Worm (Caenorhabditis elegans): ENCODE results near the gene C54D1.7.

C54D1.7 gene

DNA sequence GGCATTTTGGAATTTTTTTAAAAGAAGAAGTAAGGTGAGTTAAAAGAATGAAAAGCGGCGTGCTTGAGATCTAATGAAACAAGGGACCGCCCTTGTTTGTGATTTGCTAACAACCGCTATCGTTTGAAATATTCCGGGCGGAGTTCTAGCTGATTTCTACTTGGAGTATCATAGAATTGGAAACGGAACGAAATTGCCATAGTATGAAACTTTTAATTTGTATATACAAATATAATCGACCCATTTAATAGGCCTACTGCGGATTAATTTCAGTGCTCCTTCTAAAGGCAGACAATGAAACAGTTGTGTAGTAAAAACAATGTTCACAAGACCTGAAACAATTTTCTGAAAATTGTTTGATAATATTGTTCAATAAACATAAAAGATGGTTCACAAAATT lies 36.0 kb upstream of the C54D1.7 start, which contains the start of gene C55B6.7:
TSS of gene C55B6.7 (minus strand) at position 101 of the 400 bp plus-strand sequence.
- TF ChIP-seq lin-39 (tag; optimal IDR thresholded peaks at IDR 0.05): no peak
- no peak for TF ChIP-seq rbr-2 (tag; optimal IDR thresholded peaks at IDR 0.05)
- TF ChIP-seq mdl-1 (tag; optimal IDR thresholded peaks at IDR 0.05): no peak

DNA sequence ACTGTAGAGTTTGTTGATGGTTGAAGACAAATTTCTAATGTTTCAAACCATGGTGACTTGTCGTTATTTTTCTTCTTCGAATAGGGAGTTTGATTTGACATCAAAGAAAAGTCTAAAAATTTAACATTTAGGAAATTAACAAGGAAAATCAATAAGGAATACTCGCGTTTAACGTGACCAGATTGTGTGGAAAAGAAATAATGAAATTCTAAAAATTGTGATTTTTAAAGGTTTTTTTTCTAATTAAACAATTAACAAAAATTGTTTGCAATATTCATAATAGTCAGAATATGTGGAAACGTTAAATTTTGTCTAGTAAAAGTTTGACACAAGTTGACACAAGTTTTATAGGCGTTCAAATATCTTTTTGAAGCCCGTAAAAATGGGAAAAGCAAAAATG lies 31.8 kb upstream of the C54D1.7 start, which contains the start of gene C55B6.4:
TSS of gene C55B6.4 (minus strand) at position 101 of the 400 bp plus-strand sequence.
- peak; percentile 66 for TF ChIP-seq aha-1 (tag)
- no peak for TF ChIP-seq T20F7.1 (GFP tag; optimal IDR thresholded peaks at IDR 0.05)

DNA sequence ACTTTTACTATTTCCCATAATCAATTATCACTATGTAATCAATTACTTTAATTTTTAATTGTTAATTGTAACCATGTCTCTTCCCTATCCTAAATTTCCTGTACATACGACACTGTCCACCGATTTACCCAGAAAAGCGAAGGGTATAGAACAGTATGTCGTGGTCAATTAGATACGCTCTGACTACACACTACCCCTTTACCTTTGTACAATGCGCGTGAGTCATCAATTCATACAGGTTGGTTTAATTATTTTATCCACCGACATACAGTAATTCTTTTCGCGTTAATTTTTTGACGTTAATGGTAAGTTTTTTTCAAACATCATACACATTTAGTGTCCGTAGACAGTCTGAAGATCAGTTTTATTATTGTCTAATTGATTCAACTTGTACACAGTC lies 25.8 kb upstream of the C54D1.7 start:
- no peak for TF ChIP-seq attf-4 (tag; optimal IDR thresholded peaks at IDR 0.05)
- TF ChIP-seq dpl-1 (GFP tag; optimal IDR thresholded peaks at IDR 0.05): peak; percentile 66
- peak; percentile 97 for TF ChIP-seq T26A8.4 (GFP tag; IDR thresholded peaks at IDR 0.05)
- TF ChIP-seq nhr-6 (tag; optimal IDR thresholded peaks at IDR 0.05): peak; percentile 97
- no peak for TF ChIP-seq ztf-11 (tag; optimal IDR thresholded peaks at IDR 0.05)
- 0 out of 2 replicates have a peak, but pooled peaks have one; percentile 49 for TF ChIP-seq D1046.2 (GFP tag; IDR thresholded peaks at IDR 0.05)
- peak; percentile 38 for TF ChIP-seq ceh-28 (tag; optimal IDR thresholded peaks at IDR 0.05)
- peak; percentile 83 to 92 for TF ChIP-seq lsy-2 (tag; optimal IDR thresholded peaks at IDR 0.05)
- TF ChIP-seq zfp-3 (GFP tag; conservative IDR thresholded peaks at IDR 0.05): peak; percentile 90
- TF ChIP-seq vab-7 (GFP tag; IDR thresholded peaks at IDR 0.05): no peak
- TF ChIP-seq fos-1 (tag; optimal IDR thresholded peaks at IDR 0.05): peak; percentile 60
- peak; percentile 65 for TF ChIP-seq nhr-10 (tag; optimal IDR thresholded peaks at IDR 0.05)
- peak; percentile 90 for TF ChIP-seq T20F7.1 (GFP tag; optimal IDR thresholded peaks at IDR 0.05)
- no peak for TF ChIP-seq R02D3.7 (tag; optimal IDR thresholded peaks at IDR 0.05)
- TF ChIP-seq pha-4 (GFP tag; IDR thresholded peaks at IDR 0.05): peak; percentile 84
- TF ChIP-seq pha-4 (tag; optimal IDR thresholded peaks at IDR 0.05): peak; percentile 50
- no peak for TF ChIP-seq ctbp-1 (GFP tag; IDR thresholded peaks at IDR 0.05)
- TF ChIP-seq nhr-111 (GFP tag; optimal IDR thresholded peaks at IDR 0.05): no peak
- peak; percentile 87 for TF ChIP-seq hlh-30 (tag; optimal IDR thresholded peaks at IDR 0.05; ENCODE audit: insufficient read depth)
- peak; percentile 97 for TF ChIP-seq duxl-1 (tag; optimal IDR thresholded peaks at IDR 0.05; ENCODE audit: poor library complexity)
- peak; percentile 83 for TF ChIP-seq ceh-20 (GFP tag; IDR thresholded peaks at IDR 0.05)
- TF ChIP-seq lin-38 (GFP tag; IDR thresholded peaks at IDR 0.05): peak; percentile 73
- no peak for TF ChIP-seq skn-1 (tag; optimal IDR thresholded peaks at IDR 0.05)
- TF ChIP-seq ama-1 (optimal IDR thresholded peaks at IDR 0.05): no peak
- TF ChIP-seq daf-16 (GFP tag; optimal IDR thresholded peaks at IDR 0.05): peak; percentile 76 to 91
- TF ChIP-seq daf-16 (tag; optimal IDR thresholded peaks at IDR 0.05): peak; percentile 86
- peak; percentile 90 for TF ChIP-seq lin-29 (GFP tag; IDR thresholded peaks at IDR 0.05)
- TF ChIP-seq madf-5 (GFP tag; IDR thresholded peaks at IDR 0.05): no peak
- TF ChIP-seq hlh-11 (tag; optimal IDR thresholded peaks at IDR 0.05): peak; percentile 93
- peak; percentile 41 for TF ChIP-seq pqm-1 (tag; optimal IDR thresholded peaks at IDR 0.05)
- TF ChIP-seq F49E8.2 (tag; optimal IDR thresholded peaks at IDR 0.05; ENCODE audit: borderline replicate concordance): no peak
- TF ChIP-seq nhr-11 (tag; optimal IDR thresholded peaks at IDR 0.05): peak; percentile 75
- no peak for TF ChIP-seq mes-2 (tag; optimal IDR thresholded peaks at IDR 0.05; ENCODE audit: poor library complexity, severe bottlenecking)
- no peak for TF ChIP-seq Y75B8A.6 (GFP tag; IDR thresholded peaks at IDR 0.05)
- peak; percentile 91 for TF ChIP-seq nhr-25 (tag; optimal IDR thresholded peaks at IDR 0.05; ENCODE audit: borderline replicate concordance, insufficient read depth)
- peak; percentile 81; the same call in 1 of the 2 replicates for TF ChIP-seq saeg-2 (GFP tag; IDR thresholded peaks at IDR 0.05)
- peak; percentile 86 for TF ChIP-seq F37D6.2 (tag; optimal IDR thresholded peaks at IDR 0.05)
- TF ChIP-seq rbr-2 (tag; optimal IDR thresholded peaks at IDR 0.05): peak; percentile 94
- peak; percentile 95 for TF ChIP-seq nhr-28 (tag; optimal IDR thresholded peaks at IDR 0.05)
- TF ChIP-seq mxl-2 (GFP tag; conservative IDR thresholded peaks at IDR 0.05): 0 out of 2 replicates have a peak, but pooled peaks have one; percentile 53
- TF ChIP-seq nhr-41 (GFP tag; IDR thresholded peaks at IDR 0.05): no peak
- TF ChIP-seq mxl-3 (GFP tag; optimal IDR thresholded peaks at IDR 0.05): peak; percentile 90
- TF ChIP-seq daf-8 (GFP tag; IDR thresholded peaks at IDR 0.05): 0 out of 2 replicates have a peak, but pooled peaks have one; percentile 16
- TF ChIP-seq dve-1 (tag; optimal IDR thresholded peaks at IDR 0.05; ENCODE audit: insufficient read depth): peak; percentile 98

Data from whole organism, L4 larva.